Worm (Caenorhabditis elegans): Measurements from ENCODE around the gene nhr-171.

Gene nhr-171

ce11 chrV:7487518-7487917 is 24.0 kb upstream of the nhr-171 start, which contains the start of gene srbc-7:
Gene srbc-7 (minus strand): TSS chrV:7487618.
- TF ChIP-seq nhr-6 (tag; optimal IDR thresholded peaks at IDR 0.05) (no peak), C34F6.9 (tag; optimal IDR thresholded peaks at IDR 0.05) (no peak), aly-2 (tag; optimal IDR thresholded peaks at IDR 0.05) (no peak), unc-62 (GFP tag; optimal IDR thresholded peaks at IDR 0.05) (no peak), skn-1 (tag; optimal IDR thresholded peaks at IDR 0.05) (no peak), lin-13 (GFP tag; optimal IDR thresholded peaks at IDR 0.05) (no peak), egl-27 (tag; optimal IDR thresholded peaks at IDR 0.05) (no peak), snpc-4 (tag; optimal IDR thresholded peaks at IDR 0.05) (no peak), fos-1 (tag; optimal IDR thresholded peaks at IDR 0.05) (no peak), mdl-1 (tag; optimal IDR thresholded peaks at IDR 0.05) (no peak), ztf-11 (tag; optimal IDR thresholded peaks at IDR 0.05) (no peak), ZK546.5 (tag; optimal IDR thresholded peaks at IDR 0.05) (no peak), elt-3 (tag; optimal IDR thresholded peaks at IDR 0.05) (no peak), unc-39 (tag; optimal IDR thresholded peaks at IDR 0.05) (no peak), lsy-2 (tag; optimal IDR thresholded peaks at IDR 0.05) (no peak), F13H6.1 (tag; optimal IDR thresholded peaks at IDR 0.05) (no peak), nhr-23 (tag; optimal IDR thresholded peaks at IDR 0.05) (no peak), sma-3 (GFP tag; optimal IDR thresholded peaks at IDR 0.05) (no peak)

ce11 chrV:7490340-7490739 is 21.2 kb upstream of the nhr-171 start, which contains the start of gene srbc-9:
Gene srbc-9 (minus strand): TSS chrV:7490440.
- TF ChIP-seq sma-9 (GFP tag; optimal IDR thresholded peaks at IDR 0.05), result no peak
- TF ChIP-seq sma-9 (tag; optimal IDR thresholded peaks at IDR 0.05), result no peak
- no peak for TF ChIP-seq peb-1 (tag; optimal IDR thresholded peaks at IDR 0.05)
- no peak for TF ChIP-seq ceh-82 (tag; optimal IDR thresholded peaks at IDR 0.05)
- no peak for TF ChIP-seq ztf-4 (tag; optimal IDR thresholded peaks at IDR 0.05)
- TF ChIP-seq nhr-11 (tag; optimal IDR thresholded peaks at IDR 0.05), result no peak
- TF ChIP-seq F13H6.1 (tag; optimal IDR thresholded peaks at IDR 0.05), result no peak
- no peak for TF ChIP-seq unc-39 (tag; optimal IDR thresholded peaks at IDR 0.05)
- TF ChIP-seq snpc-4 (tag; optimal IDR thresholded peaks at IDR 0.05), result no peak
- TF ChIP-seq mdl-1 (tag; optimal IDR thresholded peaks at IDR 0.05), result no peak
- no peak for TF ChIP-seq sma-3 (GFP tag; optimal IDR thresholded peaks at IDR 0.05)
- no peak for TF ChIP-seq sem-4 (tag; optimal IDR thresholded peaks at IDR 0.05)
- TF ChIP-seq elt-1 (tag; optimal IDR thresholded peaks at IDR 0.05), result no peak

DNA sequence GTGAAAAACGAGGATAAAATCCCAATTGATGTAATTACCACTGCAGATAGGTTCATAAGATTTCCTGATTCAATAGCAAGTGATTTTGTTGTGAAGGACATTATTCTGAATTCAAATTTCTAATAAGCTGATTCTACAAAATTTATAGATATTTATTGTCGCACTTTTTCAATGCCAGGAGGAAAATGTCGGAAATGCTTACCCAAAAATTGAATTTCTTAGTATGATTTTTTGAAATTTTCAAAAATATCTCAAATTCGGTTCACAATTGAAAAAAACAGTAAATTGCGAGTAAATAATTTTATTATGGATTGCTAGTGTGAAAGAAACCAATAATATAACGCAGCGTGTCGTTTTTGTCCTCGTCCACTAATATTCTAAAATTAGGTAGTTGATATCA is 18.6 kb upstream of the nhr-171 start, which contains the start of gene srbc-10:
TSS of gene srbc-10 (minus strand) at position 101 of the 400 bp plus-strand sequence.
- TF ChIP-seq mab-5 (tag; optimal IDR thresholded peaks at IDR 0.05), result no peak
- no peak for TF ChIP-seq R02D3.7 (tag; optimal IDR thresholded peaks at IDR 0.05)
- TF ChIP-seq Y55F3AM.14 (GFP tag; optimal IDR thresholded peaks at IDR 0.05), result no peak
- TF ChIP-seq ztf-1 (GFP tag; conservative IDR thresholded peaks at IDR 0.05), result no peak
- TF ChIP-seq dmd-4 (tag; optimal IDR thresholded peaks at IDR 0.05), result no peak
- TF ChIP-seq ceh-16 (tag; optimal IDR thresholded peaks at IDR 0.05), result no peak
- TF ChIP-seq nhr-10 (tag; optimal IDR thresholded peaks at IDR 0.05), result no peak
- TF ChIP-seq gmeb-1 (tag; optimal IDR thresholded peaks at IDR 0.05), result no peak
- TF ChIP-seq nhr-129 (tag; optimal IDR thresholded peaks at IDR 0.05), result no peak
- no peak for TF ChIP-seq snpc-4 (tag; optimal IDR thresholded peaks at IDR 0.05)
- no peak for TF ChIP-seq peb-1 (tag; optimal IDR thresholded peaks at IDR 0.05)

- TF ChIP-seq unc-62 (GFP tag; optimal IDR thresholded peaks at IDR 0.05) (no peak), F13H6.1 (tag; optimal IDR thresholded peaks at IDR 0.05) (no peak), nhr-10 (tag; optimal IDR thresholded peaks at IDR 0.05) (no peak)
Observed at ce11 chrV:7495189-7495588, 16.4 kb upstream of the nhr-171 start, which contains the start of gene srbc-11. Gene srbc-11 (minus strand): TSS chrV:7495289.

ce11 chrV:7497440-7497839 is 14.1 kb upstream of the nhr-171 start, which contains the start of gene srh-79:
Gene srh-79 (plus strand): TSS chrV:7497740.
- TF ChIP-seq gmeb-1 (tag; optimal IDR thresholded peaks at IDR 0.05) (no peak), lsy-2 (tag; optimal IDR thresholded peaks at IDR 0.05) (no peak), ZK546.5 (tag; optimal IDR thresholded peaks at IDR 0.05) (no peak), fos-1 (tag; optimal IDR thresholded peaks at IDR 0.05) (no peak), nhr-23 (tag; optimal IDR thresholded peaks at IDR 0.05) (no peak), skn-1 (tag; optimal IDR thresholded peaks at IDR 0.05) (no peak), nhr-237 (tag; optimal IDR thresholded peaks at IDR 0.05) (no peak), nhr-10 (tag; optimal IDR thresholded peaks at IDR 0.05) (no peak), unc-55 (GFP tag; optimal IDR thresholded peaks at IDR 0.05) (no peak), snpc-4 (tag; optimal IDR thresholded peaks at IDR 0.05) (no peak), sma-9 (GFP tag; optimal IDR thresholded peaks at IDR 0.05) (no peak), sma-9 (tag; optimal IDR thresholded peaks at IDR 0.05) (no peak), ceh-16 (tag; optimal IDR thresholded peaks at IDR 0.05) (no peak), blmp-1 (tag; optimal IDR thresholded peaks at IDR 0.05; ENCODE audit: insufficient read depth) (no peak), unc-62 (GFP tag; optimal IDR thresholded peaks at IDR 0.05) (no peak), ama-1 (optimal IDR thresholded peaks at IDR 0.05) (no peak), F13H6.1 (tag; optimal IDR thresholded peaks at IDR 0.05) (no peak)
